Worm (Caenorhabditis elegans) whole organism, L4 larva: ENCODE measurements around the gene glb-24.

Experiments
- Y75B8A.6 ChIP-seq: fragments of 200-800 bp; sonication (Bioruptor generic); IDR thresholded peaks from 2 replicates; pipeline ENCODE4 v1.3.6; 2022; ENCODE audit warnings: missing genetic modification reagents, missing genetic modification characterization, missing compliant biosample characterization
- arid-1 ChIP-seq: fragments of 200-800 bp; sonication (Bioruptor generic); conservative IDR thresholded peaks from 2 replicates; pipeline ENCODE4 v1.3.6; 2022; ENCODE audit warnings: missing genetic modification reagents, missing genetic modification characterization, missing compliant biosample characterization
- ceh-20 ChIP-seq: fragments of 200-800 bp; sonication (Bioruptor generic); IDR thresholded peaks from 2 replicates; pipeline ENCODE4 v1.3.6; 2022; ENCODE audit warnings: missing genetic modification reagents, missing genetic modification characterization, missing compliant biosample characterization
- ces-1 ChIP-seq: fragments of 150-350 bp; sonication (generic microtip); optimal IDR thresholded peaks from 4 replicates; lab custom pipeline; 2014; ENCODE audit warnings: missing biosample characterization, missing genetic modification reagents, missing genetic modification characterization
- daf-16 ChIP-seq, 3 experiments: sonication (generic microtip); optimal IDR thresholded peaks; 2 replicates each; lab custom pipeline; 2016 to 2017; ENCODE audit warnings: missing genetic modification characterization in 3 of 3, missing genetic modification reagents in 3 of 3, mild to moderate bottlenecking in 2 of 3, missing compliant biosample characterization in 2 of 3, missing biosample characterization in 1 of 3, moderate library complexity in 1 of 3
- lin-13 ChIP-seq: fragments of 150-350 bp; optimal IDR thresholded peaks from 2 replicates; lab custom pipeline; 2014; ENCODE audit warnings: missing biosample characterization, missing genetic modification reagents, missing genetic modification characterization
- lsy-2 ChIP-seq, 2 experiments: fragments of 150-350 bp in 1 of 2; sonication (generic microtip) in 1 of 2; optimal IDR thresholded peaks; 2 replicates each; lab custom pipeline; 2014 to 2017; ENCODE audit warnings: missing biosample characterization in 2 of 2, missing genetic modification characterization in 2 of 2
- mdt-29 ChIP-seq: fragments of 200-800 bp; sonication (Bioruptor generic); IDR thresholded peaks from 2 replicates; pipeline ENCODE4 v1.3.6; 2022; ENCODE audit warnings: missing genetic modification reagents, missing genetic modification characterization, missing compliant biosample characterization
- mxl-2 ChIP-seq: fragments of 200-800 bp; sonication (Bioruptor generic); conservative IDR thresholded peaks from 2 replicates; pipeline ENCODE4 v1.3.6; 2022; ENCODE audit warnings: missing genetic modification reagents, missing genetic modification characterization, missing compliant biosample characterization
- nhr-10 ChIP-seq: fragments of 150-350 bp; optimal IDR thresholded peaks from 2 replicates; lab custom pipeline; 2014; ENCODE audit warnings: missing biosample characterization, missing genetic modification characterization
- nhr-237 ChIP-seq: sonication (generic microtip); optimal IDR thresholded peaks from 2 replicates; lab custom pipeline; 2017; ENCODE audit warnings: missing biosample characterization, missing genetic modification characterization
- nhr-77 ChIP-seq: fragments of 150-350 bp; optimal IDR thresholded peaks from 2 replicates; lab custom pipeline; 2014; ENCODE audit warnings: missing biosample characterization, missing genetic modification characterization
- snpc-1.2 ChIP-seq: fragments of 200-800 bp; sonication (Bioruptor generic); IDR thresholded peaks from 2 replicates; pipeline ENCODE4 v1.3.6; 2022; ENCODE audit warnings: missing genetic modification reagents, missing genetic modification characterization, missing compliant biosample characterization

The glb-24 gene

ce11 chrV:12845247-12845646, 40.5 kb downstream of the glb-24 start, which contains the start of gene C44H9.6 (continued):
- TF ChIP-seq Y75B8A.6 (GFP tag; lab: Robert Waterston, UW) (no peak), lsy-2 (tag; optimal IDR thresholded peaks at IDR 0.05; lab: Kevin White, UChicago) (no peak)
- TF ChIP-seq, all 104 proteins: peak for 2

ce11 chrV:12844748-12845147, 41.0 kb downstream of the glb-24 start:
- TF ChIP-seq nhr-237 (tag; lab: Kevin White, UChicago) (no peak), daf-16 (GFP tag; optimal IDR thresholded peaks at IDR 0.05; lab: Kevin White, UChicago) (no peak), daf-16 (tag; optimal IDR thresholded peaks at IDR 0.05; lab: Kevin White, UChicago) (peak; percentile 6)

- no peak for TF ChIP-seq ceh-20 (GFP tag; lab: Robert Waterston, UW)
- no peak for TF ChIP-seq snpc-1.2 (GFP tag; lab: Robert Waterston, UW)
- TF ChIP-seq mdt-29 = no peak
- no peak for TF ChIP-seq nhr-10
- TF ChIP-seq ces-1 = no peak
- no peak for TF ChIP-seq nhr-77 (tag; lab: Kevin White, UChicago)
- TF ChIP-seq mxl-2 (GFP tag; lab: Robert Waterston, UW) = no peak
- TF ChIP-seq lin-13 (GFP tag; lab: Kevin White, UChicago) = no peak
- no peak for TF ChIP-seq arid-1 (GFP tag; lab: Robert Waterston, UW)
- TF ChIP-seq, all 104 proteins: peak for 0
These were observed 50.4 kb downstream of the glb-24 start, which contains the start of gene C44H9.4 for ce11 chrV:12835388-12835787. Gene C44H9.4, plus strand, starts transcription at chrV:12835688.
